Fruit fly (Drosophila melanogaster): ENCODE data around the gene galectin.

Gene galectin

dm6 chr2L:85099-85498 lies 13.5 kb downstream of the galectin start:
- peak; percentile 11 for TF ChIP-seq CG12768 (GFP tag; optimal IDR thresholded peaks at IDR 0.05)
- TF ChIP-seq CG1620 (GFP tag; optimal IDR thresholded peaks at IDR 0.05), result no peak

- peak; percentile 84 for TF ChIP-seq cic (GFP tag; optimal IDR thresholded peaks at IDR 0.05)
- no peak for TF ChIP-seq pad (GFP tag; optimal IDR thresholded peaks at IDR 0.05)
Observed at dm6 chr2L:85701-86100, 14.1 kb downstream of the galectin start.

dm6 chr2L:87255-87723 lies 15.7 kb downstream of the galectin start, which contains the start of gene net:
net (minus strand) TSS chr2L:87387.
- TF ChIP-seq Hr96 (GFP tag; optimal IDR thresholded peaks at IDR 0.05) (no peak), toe (GFP tag; optimal IDR thresholded peaks at IDR 0.05) (no peak), CG12768 (GFP tag; optimal IDR thresholded peaks at IDR 0.05) (peak; percentile 72), bab1 (GFP tag; optimal IDR thresholded peaks at IDR 0.05) (peak; percentile 62), ovo (GFP tag; optimal IDR thresholded peaks at IDR 0.05) (no peak), Clk (GFP tag; optimal IDR thresholded peaks at IDR 0.05) (peak; percentile 12), CG7045 (GFP tag; optimal IDR thresholded peaks at IDR 0.05) (peak; percentile 62), CG33017 (tag; optimal IDR thresholded peaks at IDR 0.05) (peak; percentile 80), CG1620 (GFP tag; optimal IDR thresholded peaks at IDR 0.05) (no peak), Crg-1 (GFP tag; optimal IDR thresholded peaks at IDR 0.05) (no peak), CG7101 (tag; optimal IDR thresholded peaks at IDR 0.05) (peak; percentile 72), CG11617 (GFP tag; optimal IDR thresholded peaks at IDR 0.05) (peak; percentile 64), CG14711 (tag; optimal IDR thresholded peaks at IDR 0.05) (peak; percentile 71), Mnt (GFP tag; optimal IDR thresholded peaks at IDR 0.05) (peak; percentile 94), pad (GFP tag; optimal IDR thresholded peaks at IDR 0.05) (peak; percentile 56), kay (GFP tag; ENCODE audit: borderline replicate concordance) (no peak), CG5204 (GFP tag; optimal IDR thresholded peaks at IDR 0.05) (peak; percentile 14), tj (GFP tag; optimal IDR thresholded peaks at IDR 0.05) (no peak), cic (GFP tag; optimal IDR thresholded peaks at IDR 0.05) (peak; percentile 87), cnc (optimal IDR thresholded peaks at IDR 0.05) (no peak)

dm6 chr2L:88528-88927 lies 17.0 kb downstream of the galectin start:
- no peak for TF ChIP-seq Hr96 (GFP tag; optimal IDR thresholded peaks at IDR 0.05)
- no peak for TF ChIP-seq cic (GFP tag; optimal IDR thresholded peaks at IDR 0.05)
- no peak for TF ChIP-seq CG14711 (tag; optimal IDR thresholded peaks at IDR 0.05)
- no peak for TF ChIP-seq tj (GFP tag; optimal IDR thresholded peaks at IDR 0.05)

- TF ChIP-seq ovo (GFP tag; optimal IDR thresholded peaks at IDR 0.05), result no peak
- no peak for TF ChIP-seq CG14711 (tag; optimal IDR thresholded peaks at IDR 0.05)
Observed at dm6 chr2L:89158-89557, 17.6 kb downstream of the galectin start.

dm6 chr2L:90081-90480 lies 18.5 kb downstream of the galectin start:
- no peak for TF ChIP-seq cnc (optimal IDR thresholded peaks at IDR 0.05)
- no peak for TF ChIP-seq ovo (GFP tag; optimal IDR thresholded peaks at IDR 0.05)
- no peak for TF ChIP-seq cic (GFP tag; optimal IDR thresholded peaks at IDR 0.05)
- no peak for TF ChIP-seq CG1620 (GFP tag; optimal IDR thresholded peaks at IDR 0.05)
- no peak for TF ChIP-seq CG7101 (tag; optimal IDR thresholded peaks at IDR 0.05)
- TF ChIP-seq Mnt (GFP tag; optimal IDR thresholded peaks at IDR 0.05), result no peak
- TF ChIP-seq CG33017 (tag; optimal IDR thresholded peaks at IDR 0.05), result no peak
- no peak for TF ChIP-seq CG14711 (tag; optimal IDR thresholded peaks at IDR 0.05)
- TF ChIP-seq CG12768 (GFP tag; optimal IDR thresholded peaks at IDR 0.05), result no peak
- no peak for TF ChIP-seq bab1 (GFP tag; optimal IDR thresholded peaks at IDR 0.05)
- TF ChIP-seq tj (GFP tag; optimal IDR thresholded peaks at IDR 0.05), result no peak
- no peak for TF ChIP-seq CG11617 (GFP tag; optimal IDR thresholded peaks at IDR 0.05)
- no peak for TF ChIP-seq kay (GFP tag; ENCODE audit: borderline replicate concordance)
- no peak for TF ChIP-seq toe (GFP tag; optimal IDR thresholded peaks at IDR 0.05)
- no peak for TF ChIP-seq CG7045 (GFP tag; optimal IDR thresholded peaks at IDR 0.05)
- no peak for TF ChIP-seq Clk (GFP tag; optimal IDR thresholded peaks at IDR 0.05)
- TF ChIP-seq Crg-1 (GFP tag; optimal IDR thresholded peaks at IDR 0.05), result no peak
- no peak for TF ChIP-seq pad (GFP tag; optimal IDR thresholded peaks at IDR 0.05)

dm6 chr2L:91333-91732 lies 19.8 kb downstream of the galectin start:
- TF ChIP-seq CG7045 (GFP tag; optimal IDR thresholded peaks at IDR 0.05) (no peak), ovo (GFP tag; optimal IDR thresholded peaks at IDR 0.05) (no peak), CG5204 (GFP tag; optimal IDR thresholded peaks at IDR 0.05) (no peak), CG11617 (GFP tag; optimal IDR thresholded peaks at IDR 0.05) (no peak), Crg-1 (GFP tag; optimal IDR thresholded peaks at IDR 0.05) (no peak), cic (GFP tag; optimal IDR thresholded peaks at IDR 0.05) (no peak), Hr96 (GFP tag; optimal IDR thresholded peaks at IDR 0.05) (no peak), tj (GFP tag; optimal IDR thresholded peaks at IDR 0.05) (no peak), Clk (GFP tag; optimal IDR thresholded peaks at IDR 0.05) (no peak), bab1 (GFP tag; optimal IDR thresholded peaks at IDR 0.05) (no peak), kay (GFP tag; ENCODE audit: borderline replicate concordance) (no peak), Mnt (GFP tag; optimal IDR thresholded peaks at IDR 0.05) (no peak), CG1620 (GFP tag; optimal IDR thresholded peaks at IDR 0.05) (no peak), toe (GFP tag; optimal IDR thresholded peaks at IDR 0.05) (no peak)

- TF ChIP-seq ovo (GFP tag; optimal IDR thresholded peaks at IDR 0.05), result no peak
- no peak for TF ChIP-seq CG7101 (tag; optimal IDR thresholded peaks at IDR 0.05)
- TF ChIP-seq CG12768 (GFP tag; optimal IDR thresholded peaks at IDR 0.05), result no peak
- no peak for TF ChIP-seq cic (GFP tag; optimal IDR thresholded peaks at IDR 0.05)
- TF ChIP-seq pad (GFP tag; optimal IDR thresholded peaks at IDR 0.05), result no peak
- no peak for TF ChIP-seq Clk (GFP tag; optimal IDR thresholded peaks at IDR 0.05)
- no peak for TF ChIP-seq CG5204 (GFP tag; optimal IDR thresholded peaks at IDR 0.05)
- no peak for TF ChIP-seq CG11617 (GFP tag; optimal IDR thresholded peaks at IDR 0.05)
- TF ChIP-seq tj (GFP tag; optimal IDR thresholded peaks at IDR 0.05), result no peak
- no peak for TF ChIP-seq Hr96 (GFP tag; optimal IDR thresholded peaks at IDR 0.05)
- TF ChIP-seq Mnt (GFP tag; optimal IDR thresholded peaks at IDR 0.05), result no peak
- TF ChIP-seq bab1 (GFP tag; optimal IDR thresholded peaks at IDR 0.05), result no peak
- TF ChIP-seq kay (GFP tag; ENCODE audit: borderline replicate concordance), result no peak
- TF ChIP-seq CG7045 (GFP tag; optimal IDR thresholded peaks at IDR 0.05), result no peak
- TF ChIP-seq cnc (optimal IDR thresholded peaks at IDR 0.05), result no peak
- no peak for TF ChIP-seq CG1620 (GFP tag; optimal IDR thresholded peaks at IDR 0.05)
- no peak for TF ChIP-seq CG14711 (tag; optimal IDR thresholded peaks at IDR 0.05)
- no peak for TF ChIP-seq toe (GFP tag; optimal IDR thresholded peaks at IDR 0.05)
Observed at dm6 chr2L:91830-92229, 20.3 kb downstream of the galectin start.
